Worm (Caenorhabditis elegans) whole organism, midembryonic: ENCODE results near the gene F48D6.4.

Experiments
- T22C8.4 ChIP-seq: fragments of 200-800 bp; sonication (Bioruptor generic); IDR thresholded peaks from 2 replicates; pipeline ENCODE4 v1.3.6; 2022; ENCODE audit warnings: missing genetic modification characterization, missing compliant biosample characterization
- cog-1 ChIP-seq: sonication (generic microtip); optimal IDR thresholded peaks from 2 replicates; lab custom pipeline; 2016; ENCODE audit warnings: missing genetic modification characterization, missing compliant biosample characterization
- flt-1 ChIP-seq: fragments of 200-800 bp; sonication (Bioruptor generic); IDR thresholded peaks from 2 replicates; pipeline ENCODE4 v1.3.6; 2022; ENCODE audit warnings: missing genetic modification characterization, missing compliant biosample characterization
- klf-2 ChIP-seq: fragments of 200-800 bp; sonication (Bioruptor generic); conservative IDR thresholded peaks from 2 replicates; pipeline ENCODE4 v1.3.6; 2022; ENCODE audit warnings: missing genetic modification reagents, missing genetic modification characterization, missing compliant biosample characterization
- med-1 ChIP-seq: sonication (generic microtip); optimal IDR thresholded peaks from 2 replicates; lab custom pipeline; 2017; ENCODE audit warnings: missing genetic modification characterization, mild to moderate bottlenecking, missing compliant biosample characterization, antibody characterized with exemption, missing genetic modification reagents; ENCODE audit not compliant: insufficient read depth
- tab-1 ChIP-seq: fragments of 200-800 bp; sonication (Bioruptor generic); IDR thresholded peaks from 2 replicates; pipeline ENCODE4 v1.3.6; 2022; ENCODE audit warnings: missing genetic modification characterization, missing compliant biosample characterization
- ztf-23 ChIP-seq: fragments of 200-800 bp; sonication (Bioruptor generic); IDR thresholded peaks from 2 replicates; pipeline ENCODE4 v1.3.6; 2022; ENCODE audit warnings: missing genetic modification reagents, missing genetic modification characterization, missing compliant biosample characterization
- ztf-29 ChIP-seq: fragments of 200-800 bp; sonication (Bioruptor generic); IDR thresholded peaks from 2 replicates; pipeline ENCODE4 v1.3.6; 2022; ENCODE audit warnings: missing genetic modification reagents, missing genetic modification characterization, missing compliant biosample characterization

ce11 chrX:4215500-4216107 lies 31.4 kb downstream of the F48D6.4 start:
- TF ChIP-seq cog-1 (no peak), flt-1 (GFP tag; lab: Robert Waterston, UW) (no peak), tab-1 (GFP tag; lab: Robert Waterston, UW) (no peak), T22C8.4 (GFP tag; lab: Robert Waterston, UW) (no peak), med-1 (GFP tag; lab: Kevin White, UChicago) (no peak), klf-2 (GFP tag; lab: Robert Waterston, UW) (no peak), ztf-23 (GFP tag; lab: Robert Waterston, UW) (no peak), ztf-29 (GFP tag; lab: Robert Waterston, UW) (no peak)
